Worm (Caenorhabditis elegans) whole organism, young adult: ENCODE measurements around the gene vdac-1.

ENCODE experiments used
- F57C9.4 ChIP-seq: sonication (generic microtip); optimal IDR thresholded peaks from 2 replicates; lab custom pipeline; 2017; ENCODE audit warnings: mild to moderate bottlenecking, missing genetic modification characterization, missing compliant biosample characterization
- dpl-1 ChIP-seq: fragments of 150-350 bp; optimal IDR thresholded peaks from 2 replicates; lab custom pipeline; 2014; ENCODE audit warnings: missing biosample characterization, missing genetic modification reagents, missing genetic modification characterization
- egrh-3 ChIP-seq: fragments of 200-800 bp; sonication (Bioruptor generic); IDR thresholded peaks from 2 replicates; pipeline ENCODE4 v1.3.6; 2022; ENCODE audit warnings: missing genetic modification reagents, missing genetic modification characterization, missing compliant biosample characterization
- lin-26 ChIP-seq: fragments of 200-800 bp; sonication (Bioruptor generic); IDR thresholded peaks from 2 replicates; pipeline ENCODE4 v1.3.6; 2022; ENCODE audit warnings: missing genetic modification reagents, missing genetic modification characterization, missing compliant biosample characterization
- madf-3 ChIP-seq: fragments of 200-800 bp; sonication (Bioruptor generic); IDR thresholded peaks from 2 replicates; pipeline ENCODE4 v1.3.6; 2022; ENCODE audit warnings: missing genetic modification reagents, missing genetic modification characterization, missing compliant biosample characterization
- madf-6 ChIP-seq: fragments of 200-800 bp; sonication (Bioruptor generic); IDR thresholded peaks from 2 replicates; pipeline ENCODE4 v1.3.6; 2022; ENCODE audit warnings: missing genetic modification reagents, missing genetic modification characterization, missing compliant biosample characterization
- nfya-1 ChIP-seq: sonication (generic microtip); optimal IDR thresholded peaks from 2 replicates; lab custom pipeline; 2017; ENCODE audit warnings: antibody characterized with exemption, missing compliant biosample characterization, missing genetic modification characterization, borderline replicate concordance; ENCODE audit not compliant: insufficient read depth
- nhr-90 ChIP-seq: sonication (generic microtip); optimal IDR thresholded peaks from 2 replicates; lab custom pipeline; 2016; ENCODE audit warnings: missing genotype, mild to moderate bottlenecking, missing genetic modification characterization, missing compliant biosample characterization
- pbrm-1 ChIP-seq: fragments of 200-800 bp; sonication (Bioruptor generic); IDR thresholded peaks from 2 replicates; pipeline ENCODE4 v1.3.6; 2022; ENCODE audit warnings: missing genetic modification reagents, missing genetic modification characterization, missing compliant biosample characterization
- pha-4 ChIP-seq: fragments of 150-350 bp; sonication (generic microtip); optimal IDR thresholded peaks from 2 replicates; lab custom pipeline; 2014; ENCODE audit warnings: missing biosample characterization, missing genetic modification reagents, missing genetic modification characterization
- rec-8 ChIP-seq, 2 experiments: sonication (generic microtip); optimal IDR thresholded peaks; 2 replicates each; lab custom pipeline; 2016; ENCODE audit warnings: mild to moderate bottlenecking in 2 of 2, missing genetic modification characterization in 2 of 2, missing genetic modification reagents in 2 of 2, missing genotype in 2 of 2, missing biosample characterization in 1 of 2, missing compliant biosample characterization in 1 of 2, moderate library complexity in 1 of 2
- snpc-1.3 ChIP-seq: sonication (generic microtip); optimal IDR thresholded peaks from 2 replicates; lab custom pipeline; 2017; ENCODE audit warnings: missing genetic modification characterization, mild to moderate bottlenecking, missing compliant biosample characterization, antibody characterized with exemption, moderate library complexity, missing genotype, missing genetic modification reagents; ENCODE audit not compliant: insufficient read depth
- zfh-2 ChIP-seq: fragments of 200-800 bp; sonication (Bioruptor generic); conservative IDR thresholded peaks from 2 replicates; pipeline ENCODE4 v1.3.6; 2022; ENCODE audit warnings: missing genetic modification reagents, missing genetic modification characterization, missing compliant biosample characterization

DNA sequence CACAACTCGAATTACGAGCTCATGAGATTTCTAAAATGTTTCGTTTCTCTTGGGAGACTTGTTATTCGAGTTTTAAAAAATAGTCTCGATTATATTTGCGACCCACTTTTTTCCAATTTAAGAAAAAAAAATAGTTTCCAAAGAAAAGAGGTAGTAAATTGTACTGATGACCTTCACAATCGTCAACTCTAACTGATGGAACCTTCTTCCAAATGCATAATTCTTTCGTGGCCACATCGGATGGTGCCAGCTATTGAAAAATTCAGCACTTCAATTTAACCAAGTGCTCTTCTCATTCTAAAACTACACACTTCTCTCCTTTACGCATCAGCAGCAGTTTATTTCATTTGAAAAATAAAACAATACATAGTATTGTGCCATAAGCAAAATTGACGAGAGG is 36.0 kb upstream of the vdac-1 start:
- TF ChIP-seq nfya-1 (tag; lab: Kevin White, UChicago) (no peak), madf-3 (GFP tag; lab: Robert Waterston, UW) (no peak), madf-6 (no peak), nhr-90 (tag; lab: Kevin White, UChicago) (no peak), snpc-1.3 (tag; lab: Kevin White, UChicago) (no peak), pbrm-1 (GFP tag; lab: Robert Waterston, UW) (no peak), dpl-1 (GFP tag; lab: Kevin White, UChicago) (no peak), egrh-3 (GFP tag; lab: Robert Waterston, UW) (no peak), pha-4 (tag; lab: Kevin White, UChicago) (no peak), F57C9.4 (tag; lab: Kevin White, UChicago) (no peak), lin-26 (GFP tag; lab: Robert Waterston, UW) (no peak), rec-8 (tag; optimal IDR thresholded peaks at IDR 0.05; lab: Kevin White, UChicago) (no peak), zfh-2 (GFP tag; lab: Robert Waterston, UW) (no peak)
